Fruit fly (Drosophila melanogaster) whole organism, embryonic: ENCODE data around the gene CG14982.
A peak's percentile ranks its signal among the peaks of the same experiment; 100 is the strongest.

ENCODE experiments used
- Atf6 ChIP-seq: fragments of 200-800 bp; sonication (Bioruptor generic); IDR thresholded peaks from 2 replicates; pipeline ENCODE4 v1.3.6; 2022; ENCODE audit warnings: missing biosample characterization, missing genetic modification characterization
- Awh ChIP-seq: fragments of 200-800 bp; sonication (Bioruptor generic); IDR thresholded peaks from 2 replicates; pipeline ENCODE4, ENCODE4 v1.3.6; 2022; ENCODE audit warnings: missing biosample characterization, missing genetic modification characterization
- B-H1 ChIP-seq: fragments of 200-800 bp; sonication (Bioruptor generic); IDR thresholded peaks from 3 replicates; pipeline ENCODE4 v1.3.6; 2022; ENCODE audit warnings: missing biosample characterization, missing genetic modification characterization
- Bdp1 ChIP-seq: fragments of 200-800 bp; sonication (Bioruptor generic); optimal IDR thresholded peaks from 3 replicates; lab custom pipeline; 2016; ENCODE audit warnings: missing biosample characterization, missing genetic modification characterization
- Blimp-1 ChIP-seq: fragments of 200-800 bp; sonication (Bioruptor generic); optimal IDR thresholded peaks from 3 replicates; lab custom pipeline; 2018; ENCODE audit warnings: missing biosample characterization, missing genetic modification characterization, mild to moderate bottlenecking, moderate library complexity, missing genetic modification reagents
- CG10267 ChIP-seq: fragments of 200-800 bp; sonication (Bioruptor generic); optimal IDR thresholded peaks from 2 replicates; lab custom pipeline; 2018; ENCODE audit warnings: missing biosample characterization, mild to moderate bottlenecking, missing genetic modification characterization, moderate library complexity
- CG10431 ChIP-seq: fragments of 200-800 bp; sonication (Bioruptor generic); optimal IDR thresholded peaks from 3 replicates; lab custom pipeline; 2018; ENCODE audit warnings: missing biosample characterization, mild to moderate bottlenecking, missing genetic modification characterization
- CG10543 ChIP-seq: fragments of 200-800 bp; sonication (Bioruptor generic); optimal IDR thresholded peaks from 3 replicates; lab custom pipeline; 2017; ENCODE audit warnings: missing biosample characterization, mild to moderate bottlenecking, missing genetic modification characterization, moderate library complexity
- CG12155 ChIP-seq: fragments of 200-800 bp; sonication (Bioruptor generic); optimal IDR thresholded peaks from 3 replicates; lab custom pipeline; 2016; ENCODE audit warnings: missing biosample characterization, missing genetic modification characterization
- CG12744 ChIP-seq: fragments of 200-800 bp; sonication (Bioruptor generic); optimal IDR thresholded peaks from 2 replicates; lab custom pipeline; 2016; ENCODE audit warnings: missing biosample characterization, missing genetic modification characterization
- CG13424 ChIP-seq: fragments of 200-800 bp; sonication (Bioruptor generic); optimal IDR thresholded peaks from 2 replicates; lab custom pipeline; 2019; ENCODE audit warnings: missing biosample characterization, mild to moderate bottlenecking, missing genetic modification characterization, moderate library complexity
- CG13775 ChIP-seq: fragments of 200-800 bp; sonication (Bioruptor generic); optimal IDR thresholded peaks from 3 replicates; lab custom pipeline; 2017; ENCODE audit warnings: missing biosample characterization, mild to moderate bottlenecking, missing genetic modification characterization
- CG16813 ChIP-seq: fragments of 200-800 bp; sonication (Bioruptor generic); IDR thresholded peaks from 3 replicates; pipeline ENCODE4 v1.3.6; 2022; ENCODE audit warnings: missing biosample characterization, missing genetic modification characterization; ENCODE audit not compliant: partially characterized antibody
- CG17359 ChIP-seq: fragments of 200-800 bp; sonication (Bioruptor generic); optimal IDR thresholded peaks from 3 replicates; lab custom pipeline; 2018; ENCODE audit warnings: missing biosample characterization, mild to moderate bottlenecking, missing genetic modification characterization, moderate library complexity
- CG17568 ChIP-seq: fragments of 200-800 bp; sonication (Bioruptor generic); optimal IDR thresholded peaks from 2 replicates; lab custom pipeline; 2018; ENCODE audit warnings: missing biosample characterization, mild to moderate bottlenecking, missing genetic modification characterization, moderate library complexity
- CG17912 ChIP-seq: fragments of 200-800 bp; sonication (Bioruptor generic); optimal IDR thresholded peaks from 2 replicates; lab custom pipeline; 2018; ENCODE audit warnings: missing biosample characterization, mild to moderate bottlenecking, missing genetic modification characterization
- CG1832 ChIP-seq: fragments of 200-800 bp; sonication (Bioruptor generic); optimal IDR thresholded peaks from 2 replicates; lab custom pipeline; 2017; ENCODE audit warnings: missing biosample characterization, mild to moderate bottlenecking, missing genetic modification characterization, inconsistent platforms
- CG18599 ChIP-seq: fragments of 200-800 bp; sonication (Bioruptor generic); optimal IDR thresholded peaks from 3 replicates; lab custom pipeline; 2017; ENCODE audit warnings: missing biosample characterization, missing genetic modification characterization, mild to moderate bottlenecking, moderate library complexity, missing genetic modification reagents
- CG3163 ChIP-seq: fragments of 200-800 bp; sonication (Bioruptor generic); optimal IDR thresholded peaks from 3 replicates; lab custom pipeline; 2016; ENCODE audit warnings: missing biosample characterization, missing genetic modification characterization
- CG33213 ChIP-seq: fragments of 200-800 bp; sonication (Bioruptor generic); optimal IDR thresholded peaks from 3 replicates; lab custom pipeline; 2016; ENCODE audit warnings: missing biosample characterization, missing genetic modification characterization
- CG34422 ChIP-seq: fragments of 200-800 bp; sonication (Bioruptor generic); IDR thresholded peaks from 3 replicates; pipeline ENCODE4 v1.3.6; 2022; ENCODE audit warnings: missing biosample characterization, missing genetic modification characterization
- CG6254 ChIP-seq: fragments of 200-800 bp; sonication (Bioruptor generic); optimal IDR thresholded peaks from 3 replicates; lab custom pipeline; 2017; ENCODE audit warnings: mild to moderate bottlenecking, missing biosample characterization, missing genetic modification reagents, missing genetic modification characterization
- CG6272 ChIP-seq: fragments of 200-800 bp; sonication (Bioruptor generic); IDR thresholded peaks from 2 replicates; pipeline ENCODE4 v1.3.6; 2022; ENCODE audit warnings: missing biosample characterization, missing genetic modification characterization
- CG7963 ChIP-seq: fragments of 200-800 bp; sonication (Bioruptor generic); IDR thresholded peaks from 3 replicates; pipeline ENCODE4 v1.3.6; 2022; ENCODE audit warnings: missing biosample characterization, missing genetic modification characterization; ENCODE audit not compliant: partially characterized antibody
- Dfd ChIP-seq, 2 experiments: fragments of >200 bp; optimal IDR thresholded peaks; 2 replicates each; lab custom pipeline; 2017; ENCODE audit warnings: missing biosample characterization in 2 of 2, missing genetic modification characterization in 2 of 2
- Dll ChIP-seq: fragments of 200-800 bp; sonication (Bioruptor generic); IDR thresholded peaks from 4 replicates; pipeline ENCODE4 v1.3.6; 2022; ENCODE audit warnings: missing biosample characterization, missing genetic modification characterization; ENCODE audit not compliant: partially characterized antibody
- Elba2 ChIP-seq: fragments of 200-800 bp; sonication (Bioruptor generic); optimal IDR thresholded peaks from 3 replicates; lab custom pipeline; 2016; ENCODE audit warnings: missing biosample characterization, missing genetic modification characterization
- HmgD ChIP-seq: fragments of 200-800 bp; sonication (Bioruptor generic); optimal IDR thresholded peaks from 3 replicates; lab custom pipeline; 2016; ENCODE audit warnings: missing biosample characterization, missing genetic modification characterization
- Max ChIP-seq: fragments of 200-800 bp; sonication (Bioruptor generic); optimal IDR thresholded peaks from 2 replicates; lab custom pipeline; 2016; ENCODE audit warnings: missing biosample characterization, mild to moderate bottlenecking, missing genetic modification characterization
- Med ChIP-seq: fragments of 200-800 bp; sonication (Bioruptor generic); peaks from one replicate; lab custom pipeline; 2016; ENCODE audit warnings: missing biosample characterization, missing genetic modification characterization, mild to moderate bottlenecking, inconsistent platforms, moderate library complexity
- PHDP ChIP-seq: fragments of 200-800 bp; sonication (Bioruptor generic); optimal IDR thresholded peaks from 3 replicates; lab custom pipeline; 2018; ENCODE audit warnings: missing biosample characterization, mild to moderate bottlenecking, missing genetic modification characterization, moderate library complexity
- Sry-δ ChIP-seq: fragments of 200-800 bp; sonication (Bioruptor generic); optimal IDR thresholded peaks from 2 replicates; lab custom pipeline; 2016; ENCODE audit warnings: missing biosample characterization, missing genetic modification characterization
- dan ChIP-seq: fragments of 200-800 bp; sonication (Bioruptor generic); IDR thresholded peaks from 2 replicates; pipeline ENCODE4 v1.3.6; 2022; ENCODE audit warnings: missing biosample characterization, missing genetic modification characterization
- dati ChIP-seq: fragments of 200-800 bp; sonication (Bioruptor generic); IDR thresholded peaks from 2 replicates; pipeline ENCODE4 v1.3.6; 2022; ENCODE audit warnings: missing biosample characterization, missing genetic modification characterization
- dmrt99B ChIP-seq: fragments of 200-800 bp; sonication (Bioruptor generic); optimal IDR thresholded peaks from 2 replicates; lab custom pipeline; 2018; ENCODE audit warnings: missing biosample characterization, mild to moderate bottlenecking, missing genetic modification characterization, moderate library complexity
- ewg ChIP-seq: fragments of 200-800 bp; sonication (Bioruptor generic); optimal IDR thresholded peaks from 3 replicates; lab custom pipeline; 2017; ENCODE audit warnings: mild to moderate bottlenecking, missing biosample characterization, missing genetic modification reagents, missing genetic modification characterization
- exex ChIP-seq: fragments of 200-800 bp; sonication (Bioruptor generic); optimal IDR thresholded peaks from 4 replicates; lab custom pipeline; 2018; ENCODE audit warnings: missing biosample characterization, mild to moderate bottlenecking, missing genetic modification characterization, moderate library complexity
- eyg ChIP-seq: fragments of 200-800 bp; sonication (Bioruptor generic); optimal IDR thresholded peaks from 3 replicates; lab custom pipeline; 2016; ENCODE audit warnings: missing biosample characterization, missing genetic modification characterization
- fru ChIP-seq: fragments of >200 bp; optimal IDR thresholded peaks from 2 replicates; lab custom pipeline; 2017
- gsb-n ChIP-seq: fragments of 200-800 bp; sonication (Bioruptor generic); optimal IDR thresholded peaks from 3 replicates; lab custom pipeline; 2018; ENCODE audit warnings: missing biosample characterization, mild to moderate bottlenecking, missing genetic modification characterization
- jigr1 ChIP-seq: fragments of 200-800 bp; sonication (Bioruptor generic); IDR thresholded peaks from 3 replicates; pipeline ENCODE4 v1.3.6; 2022; ENCODE audit warnings: missing biosample characterization, missing genetic modification characterization
- kah ChIP-seq: fragments of 200-800 bp; sonication (Bioruptor generic); optimal IDR thresholded peaks from 2 replicates; lab custom pipeline; 2018; ENCODE audit warnings: missing biosample characterization, mild to moderate bottlenecking, missing genetic modification characterization
- nerfin-2 ChIP-seq: fragments of 200-800 bp; sonication (Bioruptor generic); IDR thresholded peaks from 2 replicates; pipeline ENCODE4 v1.3.6; 2022; ENCODE audit warnings: missing biosample characterization, missing genetic modification characterization; ENCODE audit not compliant: partially characterized antibody
- otp ChIP-seq: fragments of 200-800 bp; sonication (Bioruptor generic); IDR thresholded peaks from 3 replicates; pipeline ENCODE4, ENCODE4 v1.3.6; 2022; ENCODE audit warnings: missing biosample characterization, missing genetic modification characterization
- phol ChIP-seq: fragments of 200-800 bp; sonication (Bioruptor generic); optimal IDR thresholded peaks from 3 replicates; lab custom pipeline; 2018; ENCODE audit warnings: missing biosample characterization, mild to moderate bottlenecking, missing genetic modification characterization, moderate library complexity
- pzg ChIP-seq: fragments of 200-800 bp; sonication (Bioruptor generic); optimal IDR thresholded peaks from 3 replicates; lab custom pipeline; 2018; ENCODE audit warnings: missing biosample characterization, mild to moderate bottlenecking, missing genetic modification characterization, moderate library complexity
- sr ChIP-seq: fragments of 200-800 bp; sonication (Bioruptor generic); IDR thresholded peaks from 3 replicates; pipeline ENCODE4 v1.3.6; 2022; ENCODE audit warnings: missing biosample characterization, missing genetic modification characterization
- stc ChIP-seq: fragments of 200-800 bp; sonication (Bioruptor generic); IDR thresholded peaks from 2 replicates; pipeline ENCODE4 v1.3.6; 2022; ENCODE audit warnings: missing biosample characterization, missing genetic modification characterization
- tup ChIP-seq: fragments of 200-800 bp; sonication (Bioruptor generic); optimal IDR thresholded peaks from 2 replicates; lab custom pipeline; 2016; ENCODE audit warnings: missing biosample characterization, mild to moderate bottlenecking, missing genetic modification characterization, moderate library complexity
- unpg ChIP-seq: fragments of 200-800 bp; sonication (Bioruptor generic); optimal IDR thresholded peaks from 3 replicates; lab custom pipeline; 2018; ENCODE audit warnings: missing biosample characterization, mild to moderate bottlenecking, missing genetic modification characterization, moderate library complexity
- zfh1 ChIP-seq: fragments of 200-800 bp; sonication (Bioruptor generic); IDR thresholded peaks from 3 replicates; pipeline ENCODE4 v1.3.6; 2022; ENCODE audit warnings: missing biosample characterization, missing genetic modification characterization

CG14982 gene

DNA sequence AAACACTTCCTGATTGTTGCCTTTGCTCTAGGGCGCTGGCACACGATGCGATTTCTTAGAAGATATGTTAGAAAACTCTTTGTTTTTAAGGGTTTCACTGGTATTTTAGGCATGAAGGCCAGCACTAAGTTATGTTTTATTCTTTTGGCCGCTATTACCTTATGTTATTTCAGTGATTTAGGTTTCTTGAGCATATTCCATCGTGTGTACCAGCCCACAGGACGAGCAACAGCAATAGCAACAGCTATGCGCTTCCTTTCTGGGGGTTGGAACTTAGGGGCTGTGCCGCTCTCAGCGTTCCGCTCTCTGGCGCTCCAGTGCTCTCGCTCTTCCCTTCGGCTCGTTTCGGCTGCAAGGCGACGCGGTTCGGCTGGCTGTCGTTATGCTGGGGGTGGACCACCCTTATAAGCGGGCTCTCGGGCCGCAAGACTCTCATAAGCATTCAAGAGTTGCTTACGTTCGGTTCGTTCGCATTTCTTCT is 41.0 kb downstream of the CG14982 start, which contains the start of gene scrt (continued):
- TF ChIP-seq B-H1 (GFP tag; lab: Robert Waterston, UW) (no peak), CG10543 (GFP tag; lab: Kevin White, UChicago) (peak; percentile 38), CG17912 (GFP tag; lab: Kevin White, UChicago) (no peak), Max (GFP tag; lab: Kevin White, UChicago) (peak; percentile 14), otp (no peak), dan (GFP tag; lab: Robert Waterston, UW) (no peak), CG7963 (GFP tag; lab: Robert Waterston, UW) (no peak; the same call in 2 of the 3 replicates), Dll (peak; percentile 68; the same call in 3 of the 4 replicates), CG18599 (GFP tag; lab: Kevin White, UChicago) (peak; percentile 57), Atf6 (GFP tag; lab: Robert Waterston, UW) (no peak), tup (no peak), Med (peak; percentile 62), fru (lab: Kevin White, UChicago) (no peak), CG6254 (peak; percentile 3), Dfd (GFP tag; optimal IDR thresholded peaks at IDR 0.05; lab: Kevin White, UChicago) (no peak), CG3163 (GFP tag; lab: Kevin White, UChicago) (peak; percentile 7), nerfin-2 (GFP tag; lab: Robert Waterston, UW) (no peak), dmrt99B (tag; lab: Kevin White, UChicago) (peak; percentile 43), CG6272 (no peak), CG10267 (peak; percentile 59), sr (GFP tag; lab: Robert Waterston, UW) (no peak), PHDP (tag; lab: Kevin White, UChicago) (peak; percentile 73), kah (GFP tag; lab: Kevin White, UChicago) (no peak), CG13775 (GFP tag; lab: Kevin White, UChicago) (peak; percentile 86), CG16813 (peak; percentile 68), gsb-n (tag; lab: Kevin White, UChicago) (no peak), CG13424 (tag; lab: Kevin White, UChicago) (peak; percentile 88), Bdp1 (GFP tag; lab: Kevin White, UChicago) (peak; percentile 21), CG33213 (GFP tag; lab: Kevin White, UChicago) (no peak), Elba2 (GFP tag; lab: Kevin White, UChicago) (no peak), eyg (GFP tag; lab: Kevin White, UChicago) (no peak), jigr1 (GFP tag; lab: Robert Waterston, UW) (no peak), CG10431 (GFP tag; lab: Kevin White, UChicago) (no peak), CG34422 (GFP tag; lab: Robert Waterston, UW) (no peak), ewg (GFP tag; lab: Kevin White, UChicago) (peak; percentile 37), exex (tag; lab: Kevin White, UChicago) (no peak), CG17359 (tag; lab: Kevin White, UChicago) (peak; percentile 12), Sry-δ (GFP tag; lab: Kevin White, UChicago) (no peak), CG1832 (GFP tag; lab: Kevin White, UChicago) (no peak), CG12155 (GFP tag; lab: Kevin White, UChicago) (no peak), pzg (GFP tag; lab: Kevin White, UChicago) (no peak), CG17568 (GFP tag; lab: Kevin White, UChicago) (no peak), Blimp-1 (GFP tag; lab: Kevin White, UChicago) (no peak), unpg (GFP tag; lab: Kevin White, UChicago) (peak; percentile 59), HmgD (GFP tag; lab: Kevin White, UChicago) (peak; percentile 18), Awh (GFP tag; lab: Robert Waterston, UW) (0 out of 2 replicates have a peak, but pooled peaks have one; percentile 24), phol (tag; lab: Kevin White, UChicago) (peak; percentile 86), dati (no peak), zfh1 (peak; percentile 76), CG12744 (GFP tag; lab: Kevin White, UChicago) (no peak), stc (GFP tag; lab: Robert Waterston, UW) (no peak)
